Worm (Caenorhabditis elegans) whole organism, early embryonic: ENCODE results near the gene nhr-164.
"Not testable (repeated sequence)": the region's sequence is repeated elsewhere in the genome, so short reads cannot be mapped to it uniquely, and the experiment has no call there.

ENCODE experiments used
- B0310.2 ChIP-seq: sonication (generic microtip); optimal IDR thresholded peaks from 2 replicates; lab custom pipeline; 2016; ENCODE audit warnings: mild to moderate bottlenecking, missing genetic modification characterization, missing compliant biosample characterization
- F13C5.2 ChIP-seq: sonication (generic microtip); optimal IDR thresholded peaks from 2 replicates; lab custom pipeline; 2017; ENCODE audit warnings: mild to moderate bottlenecking, missing genetic modification characterization, inconsistent platforms, missing compliant biosample characterization
- aly-1 ChIP-seq: sonication (generic microtip); optimal IDR thresholded peaks from 2 replicates; lab custom pipeline; 2016; ENCODE audit warnings: missing genetic modification characterization, missing compliant biosample characterization
- ama-1 ChIP-seq: fragments of 150-350 bp; optimal IDR thresholded peaks from 2 replicates; lab custom pipeline; 2014
- ceh-13 ChIP-seq: fragments of 200-800 bp; sonication (Bioruptor generic); optimal IDR thresholded peaks from 2 replicates; lab custom pipeline; 2018; ENCODE audit warnings: mild to moderate bottlenecking, missing genetic modification characterization, missing compliant biosample characterization
- ceh-36 ChIP-seq: sonication (generic microtip); optimal IDR thresholded peaks from 2 replicates; lab custom pipeline; 2016; ENCODE audit warnings: missing genetic modification characterization, inconsistent platforms, missing compliant biosample characterization
- ets-7 ChIP-seq: sonication (generic microtip); optimal IDR thresholded peaks from 2 replicates; lab custom pipeline; 2016; ENCODE audit warnings: missing genotype, missing genetic modification characterization, missing compliant biosample characterization
- flt-1 ChIP-seq: fragments of 200-800 bp; sonication (Bioruptor generic); IDR thresholded peaks from 2 replicates; pipeline ENCODE4 v1.3.6; 2022; ENCODE audit warnings: missing genetic modification characterization, missing compliant biosample characterization
- hmbx-1 ChIP-seq: sonication (generic microtip); optimal IDR thresholded peaks from 2 replicates; lab custom pipeline; 2016; ENCODE audit warnings: mild to moderate bottlenecking, missing genetic modification characterization, missing compliant biosample characterization
- hmg-4 ChIP-seq: fragments of 200-800 bp; sonication (Bioruptor generic); optimal IDR thresholded peaks from 2 replicates; lab custom pipeline; 2018; ENCODE audit warnings: mild to moderate bottlenecking, missing genetic modification characterization, missing compliant biosample characterization
- hnd-1 ChIP-seq: sonication (generic microtip); optimal IDR thresholded peaks from 2 replicates; lab custom pipeline; 2016; ENCODE audit warnings: missing genetic modification characterization, missing compliant biosample characterization
- pes-1 ChIP-seq: fragments of 200-800 bp; sonication (Bioruptor generic); IDR thresholded peaks from 2 replicates; pipeline ENCODE4 v1.3.6; 2022; ENCODE audit warnings: missing genetic modification reagents, missing genetic modification characterization, missing compliant biosample characterization
- scrt-1 ChIP-seq: fragments of 200-800 bp; sonication (Bioruptor generic); IDR thresholded peaks from 2 replicates; pipeline ENCODE4 v1.3.6; 2022; ENCODE audit warnings: missing genetic modification characterization, missing compliant biosample characterization
- sea-1 ChIP-seq: fragments of 200-800 bp; sonication (Bioruptor generic); conservative IDR thresholded peaks from 2 replicates; pipeline ENCODE4 v1.3.6; 2022; ENCODE audit warnings: missing genetic modification characterization, missing compliant biosample characterization
- tbx-11 ChIP-seq: fragments of 200-800 bp; sonication (Bioruptor generic); IDR thresholded peaks from 2 replicates; pipeline ENCODE4 v1.3.6; 2022; ENCODE audit warnings: missing genetic modification characterization, missing compliant biosample characterization
- tbx-37 ChIP-seq: fragments of 200-800 bp; sonication (Bioruptor generic); conservative IDR thresholded peaks from 2 replicates; pipeline ENCODE4 v1.3.6; 2022; ENCODE audit warnings: missing genetic modification reagents, missing genetic modification characterization, missing compliant biosample characterization
- tra-4 ChIP-seq: sonication (generic microtip); optimal IDR thresholded peaks from 2 replicates; lab custom pipeline; 2017; ENCODE audit warnings: missing genetic modification characterization, missing compliant biosample characterization

Gene nhr-164

ce11 chrV:15264131-15264530, 28.6 kb upstream of the nhr-164 start, which contains the start of gene M01B2.12:
Gene M01B2.12 (minus strand): TSS chrV:15264231.
- TF ChIP-seq tbx-11 (GFP tag; lab: Robert Waterston, UW) (no peak), pes-1 (GFP tag; lab: Robert Waterston, UW) (no peak), aly-1 (tag; lab: Kevin White, UChicago) (no peak), tbx-37 (GFP tag; lab: Robert Waterston, UW) (no peak), F13C5.2 (tag; lab: Kevin White, UChicago) (no peak), hmbx-1 (tag; lab: Kevin White, UChicago) (no peak), sea-1 (GFP tag; lab: Robert Waterston, UW) (no peak), tra-4 (tag; lab: Kevin White, UChicago) (no peak), ets-7 (tag; lab: Kevin White, UChicago) (no peak), hnd-1 (tag; lab: Kevin White, UChicago) (no peak), ama-1 (lab: Kevin White, UChicago) (no peak), hmg-4 (GFP tag; lab: Kevin White, UChicago) (no peak), scrt-1 (GFP tag; lab: Robert Waterston, UW) (no peak), ceh-36 (tag; lab: Kevin White, UChicago) (no peak), B0310.2 (tag; lab: Kevin White, UChicago) (no peak)

DNA sequence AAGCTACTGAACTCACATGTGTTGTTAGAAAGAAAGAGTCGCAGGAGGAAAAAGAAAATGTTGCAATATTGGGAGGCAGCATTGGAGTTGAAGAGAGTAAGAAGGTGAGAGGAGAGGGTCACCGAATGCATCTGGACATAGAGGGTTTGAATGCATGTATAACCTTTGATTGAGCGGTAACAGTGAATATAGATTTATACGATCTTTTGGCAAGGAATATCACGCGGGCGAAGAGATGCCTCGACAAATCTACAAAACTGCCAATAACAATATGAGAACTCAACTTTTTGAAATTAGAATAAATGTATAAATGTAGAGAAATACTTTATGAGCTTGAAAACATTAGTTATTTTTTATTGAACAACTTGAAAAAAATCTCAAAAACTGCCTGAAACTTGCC, 26.8 kb upstream of the nhr-164 start, which contains the start of gene M01B2.10:
Gene M01B2.10 (minus strand): TSS at position 101 of the 400 bp plus-strand sequence.
- TF ChIP-seq ceh-13 (GFP tag; lab: Kevin White, UChicago); ets-7 (tag; lab: Kevin White, UChicago); tbx-11 (GFP tag; lab: Robert Waterston, UW): not testable (repeated sequence)

DNA sequence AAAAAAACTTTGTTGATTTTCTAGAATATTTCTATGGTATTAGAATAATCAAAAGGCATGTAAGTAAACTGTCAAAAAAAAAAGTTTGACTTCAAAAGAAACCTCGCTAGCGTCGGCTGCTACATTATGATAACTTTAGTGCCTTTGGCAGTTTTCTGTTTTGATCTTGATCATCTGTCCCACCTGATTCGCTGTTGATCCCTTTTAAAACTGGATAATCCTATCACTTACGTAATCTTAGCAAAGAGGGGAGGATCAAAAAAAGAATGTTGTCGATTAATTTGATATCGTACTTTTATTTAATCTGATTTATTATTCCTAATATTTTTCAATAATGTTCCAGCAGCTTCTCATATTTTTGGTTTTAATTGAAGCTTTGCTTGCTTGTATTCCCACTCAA, 24.3 kb upstream of the nhr-164 start, which contains the start of gene M01B2.8:
Gene M01B2.8 (plus strand): TSS at position 301 of the 400 bp plus-strand sequence.
- no peak for TF ChIP-seq hnd-1 (tag; lab: Kevin White, UChicago)

DNA sequence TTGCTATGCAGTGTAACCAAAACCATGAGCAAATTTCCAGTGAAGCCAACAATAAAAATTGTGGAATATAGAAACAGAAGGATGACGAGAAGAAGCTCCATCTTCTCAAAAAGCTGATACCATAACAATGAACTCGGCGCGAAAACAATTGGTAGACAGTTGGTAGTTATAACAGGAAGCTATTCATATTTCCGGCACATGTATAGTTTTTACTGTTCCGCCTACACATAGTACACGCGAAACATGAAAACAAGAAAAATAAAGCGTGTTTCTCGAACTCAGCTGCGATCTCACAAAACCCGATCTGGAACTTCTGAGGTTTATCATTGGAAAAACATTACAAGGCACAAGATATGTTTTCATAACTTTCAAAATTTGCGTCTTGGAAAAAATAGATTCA, 23.5 kb upstream of the nhr-164 start, which contains the start of gene srsx-37:
Gene srsx-37 (minus strand): TSS at position 101 of the 400 bp plus-strand sequence.
- TF ChIP-seq aly-1 (tag; lab: Kevin White, UChicago) (no peak), ets-7 (tag; lab: Kevin White, UChicago) (no peak), hnd-1 (tag; lab: Kevin White, UChicago) (no peak), tbx-37 (GFP tag; lab: Robert Waterston, UW) (no peak), F13C5.2 (tag; lab: Kevin White, UChicago) (no peak)

DNA sequence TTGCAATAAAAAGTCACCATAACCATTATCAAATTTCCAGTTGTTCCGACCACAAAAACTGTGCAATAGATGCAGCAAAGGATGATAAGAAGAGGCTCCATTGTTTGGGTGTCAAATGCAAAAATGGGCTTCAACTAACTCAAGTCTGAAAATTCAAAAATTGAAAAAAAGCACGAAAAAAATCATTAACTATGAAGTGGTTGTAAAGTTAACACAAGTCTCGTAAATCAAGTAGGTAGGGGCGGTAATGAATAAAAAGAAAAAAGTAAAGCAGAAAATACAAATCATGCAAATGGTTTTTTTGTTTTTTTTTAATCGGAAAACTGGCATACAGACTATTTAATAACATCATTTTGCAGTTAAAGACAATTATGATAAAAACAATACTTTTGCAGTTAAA, 21.1 kb upstream of the nhr-164 start, which contains the start of gene srsx-39:
Gene srsx-39 (minus strand): TSS at position 101 of the 400 bp plus-strand sequence.
- TF ChIP-seq scrt-1 (GFP tag; lab: Robert Waterston, UW); hmbx-1 (tag; lab: Kevin White, UChicago); hmg-4 (GFP tag; lab: Kevin White, UChicago): not testable (repeated sequence)

ce11 chrV:15253529-15253928, 18.0 kb upstream of the nhr-164 start, which contains the start of gene srbc-75:
Gene srbc-75 (plus strand): TSS chrV:15253829.
- no peak for TF ChIP-seq hmg-4 (GFP tag; lab: Kevin White, UChicago)
- no peak for TF ChIP-seq ets-7 (tag; lab: Kevin White, UChicago)
- no peak for TF ChIP-seq scrt-1 (GFP tag; lab: Robert Waterston, UW)
- TF ChIP-seq F13C5.2 (tag; lab: Kevin White, UChicago) = no peak
- no peak for TF ChIP-seq ceh-36 (tag; lab: Kevin White, UChicago)
- no peak for TF ChIP-seq sea-1 (GFP tag; lab: Robert Waterston, UW)
- TF ChIP-seq hnd-1 (tag; lab: Kevin White, UChicago) = no peak
- TF ChIP-seq ceh-13 (GFP tag; lab: Kevin White, UChicago) = no peak
- TF ChIP-seq B0310.2 (tag; lab: Kevin White, UChicago) = no peak
- TF ChIP-seq aly-1 (tag; lab: Kevin White, UChicago) = no peak
- no peak for TF ChIP-seq flt-1 (GFP tag; lab: Robert Waterston, UW)
- no peak for TF ChIP-seq pes-1 (GFP tag; lab: Robert Waterston, UW)
- no peak for TF ChIP-seq tbx-11 (GFP tag; lab: Robert Waterston, UW)

- TF ChIP-seq ama-1 (lab: Kevin White, UChicago) (no peak), ets-7 (tag; lab: Kevin White, UChicago) (no peak), aly-1 (tag; lab: Kevin White, UChicago) (no peak), hmg-4 (GFP tag; lab: Kevin White, UChicago) (no peak), tbx-37 (GFP tag; lab: Robert Waterston, UW) (no peak), ceh-36 (tag; lab: Kevin White, UChicago) (no peak), ceh-13 (GFP tag; lab: Kevin White, UChicago) (no peak), hnd-1 (tag; lab: Kevin White, UChicago) (no peak), F13C5.2 (tag; lab: Kevin White, UChicago) (no peak), scrt-1 (GFP tag; lab: Robert Waterston, UW) (no peak), pes-1 (GFP tag; lab: Robert Waterston, UW) (no peak), tbx-11 (GFP tag; lab: Robert Waterston, UW) (no peak)
Observed at ce11 chrV:15252082-15252481, 16.5 kb upstream of the nhr-164 start, which contains the start of gene srbc-76. Gene srbc-76 (plus strand): TSS chrV:15252382.

DNA sequence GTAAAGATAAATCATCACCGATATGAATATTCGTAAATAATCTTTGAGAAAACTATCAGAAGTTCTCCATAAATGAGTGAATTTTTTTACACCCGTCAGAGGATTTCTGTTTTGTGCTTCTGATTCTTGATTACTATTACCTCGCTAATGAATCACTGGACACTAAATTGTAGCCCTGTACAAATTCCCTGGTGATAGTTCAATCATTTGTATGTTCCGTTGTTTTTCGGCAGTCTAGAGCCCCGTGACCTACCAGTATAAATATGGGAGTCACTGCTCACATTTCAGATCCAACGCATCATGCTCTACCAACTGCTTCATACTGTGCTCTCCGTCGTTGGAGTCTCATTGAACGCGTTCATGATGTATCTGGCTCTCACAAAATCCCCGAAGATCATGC, 14.7 kb upstream of the nhr-164 start, which contains the start of gene srd-28:
Gene srd-28 (plus strand): TSS at position 301 of the 400 bp plus-strand sequence.
- not testable (repeated sequence) for TF ChIP-seq ama-1 (lab: Kevin White, UChicago); ceh-13 (GFP tag; lab: Kevin White, UChicago); pes-1 (GFP tag; lab: Robert Waterston, UW)
